Worm (Caenorhabditis elegans) whole organism, L2 larva: ENCODE measurements around the gene C06C3.7.

Source experiments
- C34F6.9 ChIP-seq: fragments of 150-350 bp; optimal IDR thresholded peaks from 2 replicates; lab custom pipeline; 2014; ENCODE audit warnings: missing biosample characterization, missing genetic modification characterization
- F13H6.1 ChIP-seq: sonication (generic microtip); optimal IDR thresholded peaks from 2 replicates; lab custom pipeline; 2016; ENCODE audit warnings: missing genetic modification characterization, missing compliant biosample characterization
- R02D3.7 ChIP-seq: fragments of 150-350 bp; optimal IDR thresholded peaks from 2 replicates; lab custom pipeline; 2014; ENCODE audit warnings: missing biosample characterization, missing genetic modification characterization
- ZK546.5 ChIP-seq: sonication (generic microtip); optimal IDR thresholded peaks from 2 replicates; lab custom pipeline; 2017; ENCODE audit warnings: missing biosample characterization, missing genetic modification characterization
- alr-1 ChIP-seq: fragments of 150-350 bp; optimal IDR thresholded peaks from 2 replicates; lab custom pipeline; 2014; ENCODE audit warnings: missing biosample characterization, missing genetic modification characterization
- ama-1 ChIP-seq: fragments of 150-350 bp; optimal IDR thresholded peaks from 2 replicates; lab custom pipeline; 2018; ENCODE audit warnings: inconsistent platforms
- blmp-1 ChIP-seq: sonication (generic microtip); optimal IDR thresholded peaks from 2 replicates; lab custom pipeline; 2017; ENCODE audit warnings: missing genetic modification characterization, mild to moderate bottlenecking, missing compliant biosample characterization, antibody characterized with exemption, moderate library complexity; ENCODE audit not compliant: insufficient read depth
- ceh-82 ChIP-seq: fragments of 150-350 bp; optimal IDR thresholded peaks from 2 replicates; lab custom pipeline; 2014; ENCODE audit warnings: missing biosample characterization, missing genetic modification characterization
- crh-2 ChIP-seq: sonication (generic microtip); optimal IDR thresholded peaks from 2 replicates; lab custom pipeline; 2017; ENCODE audit warnings: missing biosample characterization, missing genetic modification characterization
- dmd-4 ChIP-seq: sonication (generic microtip); optimal IDR thresholded peaks from 2 replicates; lab custom pipeline; 2017; ENCODE audit warnings: missing biosample characterization, missing genetic modification characterization
- elt-1 ChIP-seq: fragments of 150-350 bp; optimal IDR thresholded peaks from 2 replicates; lab custom pipeline; 2014; ENCODE audit warnings: missing biosample characterization, missing genetic modification characterization
- elt-3 ChIP-seq: sonication (generic microtip); optimal IDR thresholded peaks from 2 replicates; lab custom pipeline; 2017; ENCODE audit warnings: missing biosample characterization, missing genetic modification characterization
- fos-1 ChIP-seq: fragments of 150-350 bp; optimal IDR thresholded peaks from 2 replicates; lab custom pipeline; 2014; ENCODE audit warnings: missing biosample characterization, missing genetic modification characterization
- gmeb-1 ChIP-seq: fragments of 150-350 bp; optimal IDR thresholded peaks from 2 replicates; lab custom pipeline; 2014; ENCODE audit warnings: missing biosample characterization, missing genetic modification characterization
- lin-11 ChIP-seq: fragments of 150-350 bp; sonication (generic microtip); optimal IDR thresholded peaks from 2 replicates; lab custom pipeline; 2014; ENCODE audit warnings: missing biosample characterization, missing genetic modification characterization, inconsistent platforms, mixed read lengths
- lin-13 ChIP-seq: fragments of 150-350 bp; optimal IDR thresholded peaks from 2 replicates; lab custom pipeline; 2014; ENCODE audit warnings: missing biosample characterization, missing genetic modification reagents, missing genetic modification characterization
- lin-39 ChIP-seq: fragments of 150-350 bp; optimal IDR thresholded peaks from 2 replicates; lab custom pipeline; 2014; ENCODE audit warnings: missing biosample characterization, missing genetic modification reagents, missing genetic modification characterization
- mbf-1 ChIP-seq: sonication (generic microtip); optimal IDR thresholded peaks from 2 replicates; lab custom pipeline; 2017; ENCODE audit warnings: missing biosample characterization, missing genetic modification characterization
- mdl-1 ChIP-seq, 2 experiments: fragments of 150-350 bp in 1 of 2; sonication (generic microtip) in 1 of 2; optimal IDR thresholded peaks; 2 replicates each; lab custom pipeline; 2017; ENCODE audit warnings: missing biosample characterization in 2 of 2, missing genetic modification characterization in 2 of 2
- nhr-10 ChIP-seq: sonication (generic microtip); optimal IDR thresholded peaks from 2 replicates; lab custom pipeline; 2017; ENCODE audit warnings: missing biosample characterization, missing genetic modification characterization
- nhr-11 ChIP-seq: fragments of 150-350 bp; optimal IDR thresholded peaks from 2 replicates; lab custom pipeline; 2014; ENCODE audit warnings: missing biosample characterization, missing genetic modification characterization
- nhr-129 ChIP-seq: fragments of 150-350 bp; optimal IDR thresholded peaks from 2 replicates; lab custom pipeline; 2014; ENCODE audit warnings: missing biosample characterization, missing genetic modification characterization
- nhr-21 ChIP-seq: fragments of 150-350 bp; optimal IDR thresholded peaks from 2 replicates; lab custom pipeline; 2014; ENCODE audit warnings: missing biosample characterization, missing genetic modification characterization
- nhr-237 ChIP-seq: fragments of 150-350 bp; optimal IDR thresholded peaks from 2 replicates; lab custom pipeline; 2014; ENCODE audit warnings: missing biosample characterization, missing genetic modification characterization
- nhr-25 ChIP-seq: fragments of 150-350 bp; sonication (generic microtip); optimal IDR thresholded peaks from 3 replicates; lab custom pipeline; 2014; ENCODE audit warnings: missing biosample characterization, missing genetic modification characterization
- nhr-6 ChIP-seq: fragments of 150-350 bp; optimal IDR thresholded peaks from 2 replicates; lab custom pipeline; 2014; ENCODE audit warnings: missing biosample characterization, missing genetic modification characterization
- nhr-77 ChIP-seq: fragments of 150-350 bp; optimal IDR thresholded peaks from 2 replicates; lab custom pipeline; 2014; ENCODE audit warnings: missing biosample characterization, missing genetic modification characterization
- peb-1 ChIP-seq: fragments of 150-350 bp; optimal IDR thresholded peaks from 2 replicates; lab custom pipeline; 2014; ENCODE audit warnings: missing biosample characterization, missing genetic modification characterization
- sem-4 ChIP-seq: fragments of 150-350 bp; optimal IDR thresholded peaks from 2 replicates; lab custom pipeline; 2014; ENCODE audit warnings: missing biosample characterization, missing genetic modification reagents, missing genetic modification characterization
- skn-1 ChIP-seq: sonication (generic microtip); optimal IDR thresholded peaks from 2 replicates; lab custom pipeline; 2017; ENCODE audit warnings: missing biosample characterization, missing genetic modification characterization
- sma-3 ChIP-seq: sonication (generic microtip); optimal IDR thresholded peaks from 2 replicates; lab custom pipeline; 2016; ENCODE audit warnings: missing genetic modification reagents, missing genetic modification characterization, missing compliant biosample characterization
- snpc-4 ChIP-seq: fragments of 150-350 bp; optimal IDR thresholded peaks from 2 replicates; lab custom pipeline; 2014; ENCODE audit warnings: missing biosample characterization, missing genetic modification characterization
- unc-39 ChIP-seq: fragments of 150-350 bp; optimal IDR thresholded peaks from 2 replicates; lab custom pipeline; 2014; ENCODE audit warnings: missing biosample characterization, missing genetic modification characterization
- unc-62 ChIP-seq: fragments of 150-350 bp; optimal IDR thresholded peaks from 2 replicates; lab custom pipeline; 2014; ENCODE audit warnings: missing biosample characterization, missing genetic modification reagents, missing genetic modification characterization
- ztf-1 ChIP-seq: fragments of 200-800 bp; sonication (Bioruptor generic); conservative IDR thresholded peaks from 2 replicates; pipeline ENCODE4 v1.3.6; 2022; ENCODE audit warnings: missing genetic modification characterization, missing compliant biosample characterization
- ztf-11 ChIP-seq: sonication (generic microtip); optimal IDR thresholded peaks from 2 replicates; lab custom pipeline; 2017; ENCODE audit warnings: missing biosample characterization, missing genetic modification characterization
- ztf-4 ChIP-seq: fragments of 150-350 bp; optimal IDR thresholded peaks from 2 replicates; lab custom pipeline; 2014; ENCODE audit warnings: missing biosample characterization, missing genetic modification characterization

Gene C06C3.7

ce11 chrII:9416381-9417276 lies 31.3 kb downstream of the C06C3.7 start, which contains the start of the genes gss-1 and chch-3 (continued):
- TF ChIP-seq F13H6.1 (tag; lab: Kevin White, UChicago) (peak; percentile 24), fos-1 (peak; percentile 63), peb-1 (no peak), lin-11 (peak; percentile 1), lin-39 (tag; lab: Kevin White, UChicago) (no peak), sma-3 (GFP tag; lab: Kevin White, UChicago) (peak; percentile 14), lin-13 (GFP tag; lab: Kevin White, UChicago) (peak; percentile 43), nhr-10 (tag; lab: Kevin White, UChicago) (no peak), sem-4 (tag; lab: Kevin White, UChicago) (no peak), ztf-11 (tag; lab: Kevin White, UChicago) (no peak), ztf-4 (no peak), gmeb-1 (tag; lab: Kevin White, UChicago) (peak; percentile 69)

- TF ChIP-seq F13H6.1 (tag; lab: Kevin White, UChicago) (no peak), nhr-237 (tag; lab: Kevin White, UChicago) (no peak), nhr-77 (tag; lab: Kevin White, UChicago) (no peak), nhr-10 (tag; lab: Kevin White, UChicago) (no peak), skn-1 (tag; lab: Kevin White, UChicago) (no peak), nhr-21 (no peak), dmd-4 (tag; lab: Kevin White, UChicago) (no peak), elt-1 (tag; lab: Kevin White, UChicago) (no peak), fos-1 (no peak), sma-3 (GFP tag; lab: Kevin White, UChicago) (no peak), blmp-1 (no peak), nhr-6 (tag; lab: Kevin White, UChicago) (no peak), ztf-1 (GFP tag; lab: Robert Waterston, UW) (no peak), nhr-11 (tag; lab: Kevin White, UChicago) (no peak)
These were observed 32.8 kb downstream of the C06C3.7 start, which contains the start of the genes M176.4 and M176.16 for ce11 chrII:9418065-9418567. Gene M176.4 (plus strand): TSS chrII:9418365. Gene M176.16 (plus strand): TSS chrII:9418517.

ce11 chrII:9418843-9419532 lies 33.6 kb downstream of the C06C3.7 start:
- TF ChIP-seq snpc-4 (tag; lab: Kevin White, UChicago), result no peak
- TF ChIP-seq lin-39 (tag; lab: Kevin White, UChicago), result no peak
- TF ChIP-seq ceh-82 (tag; lab: Kevin White, UChicago), result no peak
- TF ChIP-seq unc-62 (GFP tag; lab: Kevin White, UChicago), result no peak
- TF ChIP-seq skn-1 (tag; lab: Kevin White, UChicago), result no peak
- no peak for TF ChIP-seq ztf-1 (GFP tag; lab: Robert Waterston, UW)
- TF ChIP-seq nhr-10 (tag; lab: Kevin White, UChicago), result no peak
- TF ChIP-seq R02D3.7 (tag; lab: Kevin White, UChicago), result no peak
- TF ChIP-seq mbf-1 (tag; lab: Kevin White, UChicago), result no peak
- TF ChIP-seq nhr-77 (tag; lab: Kevin White, UChicago), result no peak
- TF ChIP-seq C34F6.9 (tag; lab: Kevin White, UChicago), result no peak
- TF ChIP-seq alr-1 (tag; lab: Kevin White, UChicago), result no peak
- no peak for TF ChIP-seq nhr-6 (tag; lab: Kevin White, UChicago)
- TF ChIP-seq gmeb-1 (tag; lab: Kevin White, UChicago), result no peak
- TF ChIP-seq elt-3, result no peak
- no peak for TF ChIP-seq unc-39 (tag; lab: Kevin White, UChicago)
- no peak for TF ChIP-seq ZK546.5 (tag; lab: Kevin White, UChicago)
- TF ChIP-seq nhr-129, result no peak
- no peak for TF ChIP-seq F13H6.1 (tag; lab: Kevin White, UChicago)

- TF ChIP-seq nhr-25 (tag; lab: Kevin White, UChicago) (no peak), crh-2 (no peak), ama-1 (lab: Kevin White, UChicago) (no peak), sem-4 (tag; lab: Kevin White, UChicago) (no peak), nhr-11 (tag; lab: Kevin White, UChicago) (no peak), ztf-11 (tag; lab: Kevin White, UChicago) (no peak), unc-39 (tag; lab: Kevin White, UChicago) (no peak), mdl-1 (tag; optimal IDR thresholded peaks at IDR 0.05; lab: Kevin White, UChicago) (no peak)
- TF ChIP-seq, all 48 proteins: peak for 0
These were observed 36.6 kb downstream of the C06C3.7 start, which contains the start of gene M176.11 for ce11 chrII:9421969-9422368. Gene M176.11 (plus strand): TSS chrII:9422269.
